Worm (Caenorhabditis elegans) whole organism, midembryonic: ENCODE results near the gene cdkr-3.

Experiments used
- flt-1 ChIP-seq: fragments of 200-800 bp; sonication (Bioruptor generic); IDR thresholded peaks from 2 replicates; pipeline ENCODE4 v1.3.6; 2022; ENCODE audit warnings: missing genetic modification characterization, missing compliant biosample characterization
- med-1 ChIP-seq: sonication (generic microtip); optimal IDR thresholded peaks from 2 replicates; lab custom pipeline; 2017; ENCODE audit warnings: missing genetic modification characterization, mild to moderate bottlenecking, missing compliant biosample characterization, antibody characterized with exemption, missing genetic modification reagents; ENCODE audit not compliant: insufficient read depth

DNA sequence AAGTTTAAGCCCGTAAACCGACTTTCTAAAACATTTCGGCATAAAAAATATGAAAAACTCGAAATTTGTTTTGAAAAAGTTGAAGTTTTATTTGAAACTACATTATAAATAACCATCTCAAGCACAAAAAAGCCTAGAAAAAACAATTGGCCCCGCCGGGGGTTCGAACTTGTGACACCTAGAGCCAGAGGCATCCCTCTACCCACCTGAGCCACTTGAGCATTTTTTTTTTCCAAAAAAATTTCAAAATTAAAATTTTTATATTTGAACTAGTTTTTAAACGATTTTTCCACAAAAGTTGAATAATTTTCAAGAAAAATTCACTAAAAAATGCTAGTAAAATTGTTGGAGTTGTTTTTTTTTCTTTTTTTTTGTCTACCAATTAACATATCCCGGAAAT lies 46.2 kb upstream of the cdkr-3 start:
- TF ChIP-seq flt-1 (GFP tag; lab: Robert Waterston, UW): no peak
- TF ChIP-seq med-1: no peak
